Worm (Caenorhabditis elegans) whole organism, L3 larva: ENCODE data around the gene C16C8.8.

Experiments used
- aly-2 ChIP-seq: fragments of 150-350 bp; optimal IDR thresholded peaks from 2 replicates; lab custom pipeline; 2014; ENCODE audit warnings: missing biosample characterization, missing genetic modification characterization
- ama-1 ChIP-seq: fragments of 150-350 bp; optimal IDR thresholded peaks from 2 replicates; lab custom pipeline; 2018
- ceh-9 ChIP-seq: sonication (generic microtip); optimal IDR thresholded peaks from 2 replicates; lab custom pipeline; 2018; ENCODE audit warnings: missing biosample characterization, missing genetic modification characterization
- egl-27 ChIP-seq: sonication (generic microtip); optimal IDR thresholded peaks from 4 replicates; lab custom pipeline; 2017; ENCODE audit warnings: missing biosample characterization, missing genetic modification reagents, missing genetic modification characterization
- egl-5 ChIP-seq: fragments of 150-350 bp; optimal IDR thresholded peaks from 2 replicates; lab custom pipeline; 2017; ENCODE audit warnings: missing biosample characterization, missing genetic modification reagents, missing genetic modification characterization, inconsistent platforms
- elt-1 ChIP-seq: fragments of 150-350 bp; optimal IDR thresholded peaks from 2 replicates; lab custom pipeline; 2014; ENCODE audit warnings: missing biosample characterization, missing genetic modification characterization
- elt-2 ChIP-seq: sonication (generic microtip); optimal IDR thresholded peaks from 2 replicates; lab custom pipeline; 2016; ENCODE audit warnings: missing genetic modification reagents, mild to moderate bottlenecking, missing genetic modification characterization, missing compliant biosample characterization
- fkh-10 ChIP-seq: sonication (generic microtip); optimal IDR thresholded peaks from 2 replicates; lab custom pipeline; 2017; ENCODE audit warnings: missing biosample characterization, missing genetic modification reagents, missing genetic modification characterization
- fkh-2 ChIP-seq: fragments of 150-350 bp; optimal IDR thresholded peaks from 2 replicates; lab custom pipeline; 2014; ENCODE audit warnings: missing biosample characterization, missing genetic modification reagents, missing genetic modification characterization
- jun-1 ChIP-seq: fragments of 150-350 bp; optimal IDR thresholded peaks from 2 replicates; lab custom pipeline; 2014; ENCODE audit warnings: missing biosample characterization, missing genetic modification reagents, missing genetic modification characterization
- lin-15B ChIP-seq: fragments of 150-350 bp; optimal IDR thresholded peaks from 2 replicates; lab custom pipeline; 2014; ENCODE audit warnings: missing biosample characterization, missing genetic modification characterization
- lin-39 ChIP-seq: fragments of 150-350 bp; optimal IDR thresholded peaks from 2 replicates; lab custom pipeline; 2018; ENCODE audit warnings: missing biosample characterization, missing genetic modification reagents, missing genetic modification characterization
- lsy-12 ChIP-seq: sonication (generic microtip); optimal IDR thresholded peaks from 2 replicates; lab custom pipeline; 2016; ENCODE audit warnings: mild to moderate bottlenecking, missing genetic modification characterization, missing compliant biosample characterization
- mdl-1 ChIP-seq: fragments of 150-350 bp; optimal IDR thresholded peaks from 2 replicates; lab custom pipeline; 2014; ENCODE audit warnings: missing biosample characterization, missing genetic modification characterization
- mml-1 ChIP-seq: fragments of 150-350 bp; sonication (generic microtip); optimal IDR thresholded peaks from 3 replicates; lab custom pipeline; 2014; ENCODE audit warnings: missing biosample characterization, missing genetic modification characterization
- nfya-1 ChIP-seq: sonication (generic microtip); optimal IDR thresholded peaks from 2 replicates; lab custom pipeline; 2017; ENCODE audit warnings: missing genetic modification characterization, mild to moderate bottlenecking, missing compliant biosample characterization, antibody characterized with exemption, moderate library complexity; ENCODE audit not compliant: insufficient read depth
- nhr-11 ChIP-seq: fragments of 150-350 bp; optimal IDR thresholded peaks from 2 replicates; lab custom pipeline; 2014; ENCODE audit warnings: missing biosample characterization, missing genetic modification characterization
- nhr-12 ChIP-seq: fragments of 150-350 bp; optimal IDR thresholded peaks from 2 replicates; lab custom pipeline; 2014; ENCODE audit warnings: missing biosample characterization, missing genetic modification characterization
- nhr-237 ChIP-seq: fragments of 150-350 bp; optimal IDR thresholded peaks from 2 replicates; lab custom pipeline; 2014; ENCODE audit warnings: missing biosample characterization, missing genetic modification characterization
- nhr-25 ChIP-seq: sonication (generic microtip); optimal IDR thresholded peaks from 2 replicates; lab custom pipeline; 2017; ENCODE audit warnings: missing biosample characterization, missing genetic modification characterization
- nhr-28 ChIP-seq: fragments of 150-350 bp; optimal IDR thresholded peaks from 2 replicates; lab custom pipeline; 2014; ENCODE audit warnings: missing biosample characterization, missing genetic modification characterization
- nhr-43 ChIP-seq: sonication (generic microtip); optimal IDR thresholded peaks from 2 replicates; lab custom pipeline; 2016; ENCODE audit warnings: mild to moderate bottlenecking, missing genetic modification characterization, missing compliant biosample characterization; ENCODE audit not compliant: poor library complexity, severe bottlenecking
- nhr-67 ChIP-seq: fragments of 150-350 bp; optimal IDR thresholded peaks from 2 replicates; lab custom pipeline; 2014; ENCODE audit warnings: missing biosample characterization, missing genetic modification characterization
- nhr-77 ChIP-seq: fragments of 150-350 bp; optimal IDR thresholded peaks from 2 replicates; lab custom pipeline; 2014; ENCODE audit warnings: missing biosample characterization, missing genetic modification characterization
- pha-4 ChIP-seq: fragments of 150-350 bp; optimal IDR thresholded peaks from 2 replicates; lab custom pipeline; 2014; ENCODE audit warnings: missing biosample characterization, missing genetic modification reagents, missing genetic modification characterization
- pqm-1 ChIP-seq: fragments of 150-350 bp; optimal IDR thresholded peaks from 2 replicates; lab custom pipeline; 2017; ENCODE audit warnings: missing biosample characterization, missing genetic modification characterization, inconsistent platforms
- skn-1 ChIP-seq: fragments of 150-350 bp; optimal IDR thresholded peaks from 2 replicates; lab custom pipeline; 2014; ENCODE audit warnings: missing biosample characterization, missing genetic modification characterization
- snpc-4 ChIP-seq: fragments of 150-350 bp; optimal IDR thresholded peaks from 2 replicates; lab custom pipeline; 2014; ENCODE audit warnings: missing biosample characterization, missing genetic modification characterization
- tbx-2 ChIP-seq: sonication (generic microtip); optimal IDR thresholded peaks from 2 replicates; lab custom pipeline; 2016; ENCODE audit warnings: mild to moderate bottlenecking, missing genetic modification characterization, missing compliant biosample characterization
- unc-39 ChIP-seq: sonication (generic microtip); optimal IDR thresholded peaks from 4 replicates; lab custom pipeline; 2017; ENCODE audit warnings: missing biosample characterization, missing genetic modification characterization
- unc-62 ChIP-seq: fragments of 150-350 bp; sonication (generic microtip); optimal IDR thresholded peaks from 4 replicates; lab custom pipeline; 2014; ENCODE audit warnings: missing biosample characterization, missing genetic modification reagents, missing genetic modification characterization
- zag-1 ChIP-seq: fragments of 150-350 bp; optimal IDR thresholded peaks from 2 replicates; lab custom pipeline; 2014; ENCODE audit warnings: missing biosample characterization, missing genetic modification characterization
- ztf-11 ChIP-seq: fragments of 150-350 bp; optimal IDR thresholded peaks from 2 replicates; lab custom pipeline; 2014; ENCODE audit warnings: missing biosample characterization, missing genetic modification characterization
- ztf-4 ChIP-seq: fragments of 150-350 bp; optimal IDR thresholded peaks from 2 replicates; lab custom pipeline; 2014; ENCODE audit warnings: missing biosample characterization, missing genetic modification characterization

Gene C16C8.8

ce11 chrII:3439842-3440640, 21.4 kb downstream of the C16C8.8 start:
- peak; percentile 89 for TF ChIP-seq elt-2 (tag; lab: Kevin White, UChicago)
- peak; percentile 57 for TF ChIP-seq pqm-1
- peak; percentile 57 for TF ChIP-seq snpc-4 (tag; lab: Kevin White, UChicago)
- TF ChIP-seq ztf-4 (tag; lab: Kevin White, UChicago), result no peak
- TF ChIP-seq lsy-12 (tag; lab: Kevin White, UChicago), result no peak

- TF ChIP-seq lin-39, result peak; percentile 56
- no peak for TF ChIP-seq mml-1 (tag; lab: Kevin White, UChicago)
- TF ChIP-seq nfya-1 (tag; lab: Kevin White, UChicago), result peak; percentile 15
- peak; percentile 69 for TF ChIP-seq pqm-1
- no peak for TF ChIP-seq lin-15B (tag; lab: Kevin White, UChicago)
- TF ChIP-seq elt-2 (tag; lab: Kevin White, UChicago), result peak; percentile 96
- TF ChIP-seq, all 47 proteins: peak for 4
Observed at ce11 chrII:3439244-3439698, 22.2 kb downstream of the C16C8.8 start.

- no peak for TF ChIP-seq jun-1 (tag; lab: Kevin White, UChicago)
- no peak for TF ChIP-seq elt-2 (tag; lab: Kevin White, UChicago)
- no peak for TF ChIP-seq aly-2 (tag; lab: Kevin White, UChicago)
- no peak for TF ChIP-seq zag-1
- no peak for TF ChIP-seq nhr-237
- no peak for TF ChIP-seq lsy-12 (tag; lab: Kevin White, UChicago)
- no peak for TF ChIP-seq ztf-11 (tag; lab: Kevin White, UChicago)
- TF ChIP-seq, all 47 proteins: peak for 0
Observed at ce11 chrII:3438280-3438679, 23.2 kb downstream of the C16C8.8 start.

- TF ChIP-seq lsy-12 (tag; lab: Kevin White, UChicago), result no peak
- no peak for TF ChIP-seq unc-39 (tag; lab: Kevin White, UChicago)
- no peak for TF ChIP-seq fkh-10 (GFP tag; lab: Kevin White, UChicago)
- no peak for TF ChIP-seq jun-1 (tag; lab: Kevin White, UChicago)
- no peak for TF ChIP-seq nhr-11
- no peak for TF ChIP-seq mml-1 (tag; lab: Kevin White, UChicago)
- no peak for TF ChIP-seq elt-1 (tag; lab: Kevin White, UChicago)
- TF ChIP-seq unc-62 (GFP tag; lab: Kevin White, UChicago), result no peak
- TF ChIP-seq nhr-77 (tag; lab: Kevin White, UChicago), result no peak
- no peak for TF ChIP-seq nhr-25
- TF ChIP-seq zag-1, result no peak
Observed at ce11 chrII:3437393-3437792, 24.1 kb downstream of the C16C8.8 start.

- TF ChIP-seq nhr-12 (tag; lab: Kevin White, UChicago) (no peak), elt-2 (tag; lab: Kevin White, UChicago) (no peak), nhr-237 (no peak), skn-1 (tag; lab: Kevin White, UChicago) (no peak), unc-62 (GFP tag; lab: Kevin White, UChicago) (no peak), nhr-25 (no peak), zag-1 (no peak), ceh-9 (tag; lab: Kevin White, UChicago) (no peak), mdl-1 (tag; lab: Kevin White, UChicago) (no peak), fkh-2 (tag; lab: Kevin White, UChicago) (no peak), pqm-1 (no peak), ztf-11 (tag; lab: Kevin White, UChicago) (no peak), nhr-28 (tag; lab: Kevin White, UChicago) (no peak)
- TF ChIP-seq, all 47 proteins: peak for 0
Observed at ce11 chrII:3436412-3436811, 25.1 kb downstream of the C16C8.8 start, which contains the start of gene skpo-2. Gene skpo-2 (minus strand): TSS chrII:3436512.

- TF ChIP-seq nhr-67 (tag; lab: Kevin White, UChicago), result no peak
- TF ChIP-seq egl-5, result no peak
- TF ChIP-seq nhr-43 (tag; lab: Kevin White, UChicago), result peak; percentile 43
- TF ChIP-seq pha-4 (tag; lab: Kevin White, UChicago), result no peak
- TF ChIP-seq mdl-1 (tag; lab: Kevin White, UChicago), result no peak
- TF ChIP-seq lsy-12 (tag; lab: Kevin White, UChicago), result no peak
- TF ChIP-seq ceh-9 (tag; lab: Kevin White, UChicago), result no peak
- TF ChIP-seq nhr-77 (tag; lab: Kevin White, UChicago), result no peak
- no peak for TF ChIP-seq mml-1 (tag; lab: Kevin White, UChicago)
- TF ChIP-seq unc-62 (GFP tag; lab: Kevin White, UChicago), result peak; percentile 43
- TF ChIP-seq ama-1 (lab: Kevin White, UChicago), result peak; percentile 19
- TF ChIP-seq nhr-25, result peak; percentile 56
- no peak for TF ChIP-seq skn-1 (tag; lab: Kevin White, UChicago)
- peak; percentile 78 for TF ChIP-seq snpc-4 (tag; lab: Kevin White, UChicago)
- no peak for TF ChIP-seq tbx-2
- no peak for TF ChIP-seq nhr-237
- no peak for TF ChIP-seq egl-27 (tag; lab: Kevin White, UChicago)
- peak; percentile 77 for TF ChIP-seq elt-1 (tag; lab: Kevin White, UChicago)
Observed at ce11 chrII:3434893-3435503, 26.5 kb downstream of the C16C8.8 start.
